Worm (Caenorhabditis elegans) whole organism, early embryonic: Measurements from ENCODE around the gene cest-5.2.

Experiments
- F13C5.2 ChIP-seq: sonication (generic microtip); optimal IDR thresholded peaks from 2 replicates; lab custom pipeline; 2017; ENCODE audit warnings: mild to moderate bottlenecking, missing genetic modification characterization, inconsistent platforms, missing compliant biosample characterization
- ama-1 ChIP-seq: fragments of 150-350 bp; optimal IDR thresholded peaks from 2 replicates; lab custom pipeline; 2014
- ceh-13 ChIP-seq: fragments of 200-800 bp; sonication (Bioruptor generic); optimal IDR thresholded peaks from 2 replicates; lab custom pipeline; 2018; ENCODE audit warnings: mild to moderate bottlenecking, missing genetic modification characterization, missing compliant biosample characterization
- flt-1 ChIP-seq: fragments of 200-800 bp; sonication (Bioruptor generic); IDR thresholded peaks from 2 replicates; pipeline ENCODE4 v1.3.6; 2022; ENCODE audit warnings: missing genetic modification characterization, missing compliant biosample characterization
- hmbx-1 ChIP-seq: sonication (generic microtip); optimal IDR thresholded peaks from 2 replicates; lab custom pipeline; 2016; ENCODE audit warnings: mild to moderate bottlenecking, missing genetic modification characterization, missing compliant biosample characterization
- pes-1 ChIP-seq: fragments of 200-800 bp; sonication (Bioruptor generic); IDR thresholded peaks from 2 replicates; pipeline ENCODE4 v1.3.6; 2022; ENCODE audit warnings: missing genetic modification reagents, missing genetic modification characterization, missing compliant biosample characterization
- tra-4 ChIP-seq: sonication (generic microtip); optimal IDR thresholded peaks from 2 replicates; lab custom pipeline; 2017; ENCODE audit warnings: missing genetic modification characterization, missing compliant biosample characterization

- TF ChIP-seq ama-1 (lab: Kevin White, UChicago): no peak
- no peak for TF ChIP-seq flt-1 (GFP tag; lab: Robert Waterston, UW)
- no peak for TF ChIP-seq ceh-13 (GFP tag; lab: Kevin White, UChicago)
- TF ChIP-seq tra-4 (tag; lab: Kevin White, UChicago): no peak
- TF ChIP-seq pes-1 (GFP tag; lab: Robert Waterston, UW): no peak
- no peak for TF ChIP-seq hmbx-1
- TF ChIP-seq F13C5.2 (tag; lab: Kevin White, UChicago): no peak
Observed at ce11 chrIV:6601213-6601724, 26.5 kb downstream of the cest-5.2 start, which contains the start of gene sup-36.
